Worm (Caenorhabditis elegans): ENCODE results near the gene dhs-7.

DNA sequence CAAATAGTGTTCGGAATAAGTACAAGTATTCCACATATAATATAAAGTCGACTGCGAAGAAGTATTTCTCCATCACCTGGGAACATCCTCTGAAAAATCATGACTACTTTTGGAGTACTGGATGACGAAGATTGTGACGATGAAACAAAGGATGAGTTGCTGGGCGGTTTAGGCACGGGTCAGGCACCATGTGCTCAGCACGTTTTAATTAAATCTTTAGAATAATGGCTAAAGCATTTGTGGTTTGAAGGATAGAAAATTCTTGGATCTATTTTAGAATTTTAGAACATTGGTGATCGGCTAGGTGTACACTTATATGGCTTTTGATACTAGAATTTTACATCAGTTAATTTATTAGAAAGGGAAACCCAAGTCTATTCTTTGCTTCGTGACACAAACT, 21.1 kb downstream of the dhs-7 start, which contains the start of gene C27H5.6:
- no peak for TF ChIP-seq C17E4.6 (GFP tag; IDR thresholded peaks at IDR 0.05)
- TF ChIP-seq C06A6.2 (GFP tag; conservative IDR thresholded peaks at IDR 0.05), result no peak
- TF ChIP-seq sea-2 (GFP tag; IDR thresholded peaks at IDR 0.05), result no peak
- TF ChIP-seq ceh-79 (tag; optimal IDR thresholded peaks at IDR 0.05), result no peak
- TF ChIP-seq ama-1 (optimal IDR thresholded peaks at IDR 0.05), result no peak
- no peak for TF ChIP-seq ama-1 (GFP tag; optimal IDR thresholded peaks at IDR 0.05)
- TF ChIP-seq unc-62 (GFP tag; optimal IDR thresholded peaks at IDR 0.05), result no peak

Data from whole organism, young adult.